Fruit fly (Drosophila melanogaster) whole organism, prepupa: Measurements from ENCODE around the gene CG10877.

Experiments
- CG10631 ChIP-seq: fragments of 200-800 bp; sonication (Bioruptor generic); optimal IDR thresholded peaks from 2 replicates; lab custom pipeline; 2016; ENCODE audit warnings: missing biosample characterization, missing genetic modification characterization
- CG10669 ChIP-seq: fragments of 200-800 bp; sonication (Bioruptor generic); optimal IDR thresholded peaks from 3 replicates; lab custom pipeline; 2018; ENCODE audit warnings: missing biosample characterization, mild to moderate bottlenecking, missing genetic modification characterization, moderate library complexity
- CG11294 ChIP-seq: fragments of 200-800 bp; sonication (Bioruptor generic); IDR thresholded peaks from 2 replicates; pipeline ENCODE4 v1.3.6; 2022; ENCODE audit warnings: missing biosample characterization, missing genetic modification characterization
- CG11762 ChIP-seq: fragments of 200-800 bp; sonication (Bioruptor generic); optimal IDR thresholded peaks from 3 replicates; lab custom pipeline; 2016; ENCODE audit warnings: missing biosample characterization, missing genetic modification characterization; ENCODE audit not compliant: insufficient read depth
- CG15336 ChIP-seq: fragments of 200-800 bp; sonication (Bioruptor generic); IDR thresholded peaks from 2 replicates; pipeline ENCODE4 v1.3.6; 2022; ENCODE audit warnings: missing biosample characterization, missing genetic modification characterization
- CG1621 ChIP-seq: fragments of 200-800 bp; sonication (Bioruptor generic); optimal IDR thresholded peaks from 3 replicates; lab custom pipeline; 2018; ENCODE audit warnings: missing biosample characterization, mild to moderate bottlenecking, missing genetic modification characterization
- CG3032 ChIP-seq: fragments of 200-800 bp; optimal IDR thresholded peaks from 2 replicates; lab custom pipeline; 2019; ENCODE audit warnings: missing biosample characterization, mild to moderate bottlenecking, missing genetic modification characterization, moderate library complexity
- CG31627 ChIP-seq: fragments of 200-800 bp; sonication (Bioruptor generic); optimal IDR thresholded peaks from 3 replicates; lab custom pipeline; 2016; ENCODE audit warnings: missing biosample characterization, missing genetic modification characterization
- CG32006 ChIP-seq: fragments of 200-800 bp; sonication (Bioruptor generic); optimal IDR thresholded peaks from 3 replicates; lab custom pipeline; 2017; ENCODE audit warnings: missing biosample characterization, mild to moderate bottlenecking, missing genetic modification characterization
- CG3919 ChIP-seq: fragments of 200-800 bp; sonication (Bioruptor generic); optimal IDR thresholded peaks from 3 replicates; lab custom pipeline; 2016; ENCODE audit warnings: missing biosample characterization, missing genetic modification characterization
- CG4318 ChIP-seq: fragments of 200-800 bp; sonication (Bioruptor generic); optimal IDR thresholded peaks from 3 replicates; lab custom pipeline; 2017; ENCODE audit warnings: missing biosample characterization, mild to moderate bottlenecking, missing genetic modification characterization
- CG6163 ChIP-seq: fragments of 200-800 bp; sonication (Bioruptor generic); IDR thresholded peaks from 3 replicates; pipeline ENCODE4 v1.3.6; 2022; ENCODE audit warnings: missing biosample characterization, missing genetic modification characterization
- CG6276 ChIP-seq: fragments of 200-800 bp; sonication (Bioruptor generic); optimal IDR thresholded peaks from 2 replicates; lab custom pipeline; 2017; ENCODE audit warnings: missing biosample characterization, mild to moderate bottlenecking, missing genetic modification characterization
- CG6792 ChIP-seq: fragments of 200-800 bp; sonication (Bioruptor generic); optimal IDR thresholded peaks from 3 replicates; lab custom pipeline; 2016; ENCODE audit warnings: missing biosample characterization, missing genetic modification characterization
- CG6808 ChIP-seq: fragments of 200-800 bp; sonication (Bioruptor generic); optimal IDR thresholded peaks from 3 replicates; lab custom pipeline; 2017; ENCODE audit warnings: missing biosample characterization, missing genetic modification characterization, mild to moderate bottlenecking, moderate library complexity, missing genetic modification reagents
- CG6854 ChIP-seq: fragments of 200-800 bp; sonication (Bioruptor generic); optimal IDR thresholded peaks from 2 replicates; lab custom pipeline; 2017; ENCODE audit warnings: missing biosample characterization, mild to moderate bottlenecking, missing genetic modification characterization
- CG8119 ChIP-seq: fragments of 200-800 bp; sonication (Bioruptor generic); IDR thresholded peaks from 3 replicates; pipeline ENCODE4 v1.3.6; 2022; ENCODE audit warnings: missing biosample characterization, missing genetic modification characterization
- CG8632 ChIP-seq: fragments of 200-800 bp; sonication (Bioruptor generic); optimal IDR thresholded peaks from 3 replicates; lab custom pipeline; 2016; ENCODE audit warnings: missing biosample characterization, missing genetic modification characterization
- CG9139 ChIP-seq: fragments of 200-800 bp; sonication (Bioruptor generic); optimal IDR thresholded peaks from 3 replicates; lab custom pipeline; 2017; ENCODE audit warnings: missing biosample characterization, mild to moderate bottlenecking, missing genetic modification characterization
- Eip75B ChIP-seq: fragments of 200-800 bp; sonication (Bioruptor generic); optimal IDR thresholded peaks from 3 replicates; lab custom pipeline; 2016; ENCODE audit warnings: missing biosample characterization, missing genetic modification characterization
- Eip78C ChIP-seq: fragments of 200-800 bp; sonication (Bioruptor generic); peaks from one replicate; lab custom pipeline; 2016; ENCODE audit warnings: missing biosample characterization, missing genetic modification characterization
- Ets96B ChIP-seq: fragments of 200-800 bp; optimal IDR thresholded peaks from 2 replicates; lab custom pipeline; 2019; ENCODE audit warnings: missing biosample characterization, mild to moderate bottlenecking, missing genetic modification characterization, moderate library complexity
- Gug ChIP-seq: fragments of 200-800 bp; sonication (Bioruptor generic); IDR thresholded peaks from 2 replicates; pipeline ENCODE4 v1.3.6; 2022; ENCODE audit warnings: missing biosample characterization, missing genetic modification characterization
- Hr39 ChIP-seq: fragments of 200-800 bp; sonication (Bioruptor generic); optimal IDR thresholded peaks from 2 replicates; lab custom pipeline; 2016; ENCODE audit warnings: missing biosample characterization, missing genetic modification characterization
- Hr4 ChIP-seq: fragments of 200-800 bp; sonication (Bioruptor generic); optimal IDR thresholded peaks from 3 replicates; lab custom pipeline; 2016; ENCODE audit warnings: missing biosample characterization, missing genetic modification characterization
- Lpt ChIP-seq: fragments of 200-800 bp; sonication (Bioruptor generic); optimal IDR thresholded peaks from 3 replicates; lab custom pipeline; 2016; ENCODE audit warnings: missing biosample characterization, missing genetic modification characterization
- OdsH ChIP-seq: fragments of 200-800 bp; sonication (Bioruptor generic); optimal IDR thresholded peaks from 3 replicates; lab custom pipeline; 2016; ENCODE audit warnings: missing biosample characterization, missing genetic modification characterization
- Smox ChIP-seq: fragments of 200-800 bp; sonication (Bioruptor generic); optimal IDR thresholded peaks from 3 replicates; lab custom pipeline; 2016; ENCODE audit warnings: missing biosample characterization, missing genetic modification characterization
- achi ChIP-seq: fragments of 200-800 bp; sonication (Bioruptor generic); optimal IDR thresholded peaks from 3 replicates; lab custom pipeline; 2016; ENCODE audit warnings: missing biosample characterization, missing genetic modification characterization
- acj6 ChIP-seq: fragments of 200-800 bp; sonication (Bioruptor generic); optimal IDR thresholded peaks from 3 replicates; lab custom pipeline; 2016; ENCODE audit warnings: missing biosample characterization, missing genetic modification characterization
- cyc ChIP-seq: fragments of 200-800 bp; sonication (Bioruptor generic); optimal IDR thresholded peaks from 3 replicates; lab custom pipeline; 2016; ENCODE audit warnings: missing biosample characterization, missing genetic modification characterization
- dac ChIP-seq: fragments of 200-800 bp; sonication (Bioruptor generic); optimal IDR thresholded peaks from 2 replicates; lab custom pipeline; 2017; ENCODE audit warnings: missing biosample characterization, mild to moderate bottlenecking, missing genetic modification characterization
- dsx ChIP-seq: fragments of 200-800 bp; optimal IDR thresholded peaks from 3 replicates; lab custom pipeline; 2019; ENCODE audit warnings: missing biosample characterization, mild to moderate bottlenecking, missing genetic modification characterization, moderate library complexity; ENCODE audit not compliant: poor library complexity, severe bottlenecking
- eg ChIP-seq: fragments of 200-800 bp; sonication (Bioruptor generic); IDR thresholded peaks from 3 replicates; pipeline ENCODE4 v1.3.6; 2022; ENCODE audit warnings: missing biosample characterization, missing genetic modification characterization
- esn ChIP-seq: fragments of 200-800 bp; sonication (Bioruptor generic); optimal IDR thresholded peaks from 2 replicates; lab custom pipeline; 2016; ENCODE audit warnings: missing biosample characterization, mild to moderate bottlenecking, missing genetic modification characterization, moderate library complexity
- fd85E ChIP-seq: fragments of 200-800 bp; sonication (Bioruptor generic); optimal IDR thresholded peaks from 3 replicates; lab custom pipeline; 2016; ENCODE audit warnings: missing biosample characterization, missing genetic modification characterization
- fkh ChIP-seq: fragments of 200-800 bp; sonication (Bioruptor generic); optimal IDR thresholded peaks from 3 replicates; lab custom pipeline; 2017; ENCODE audit warnings: missing biosample characterization, mild to moderate bottlenecking, missing genetic modification characterization, moderate library complexity
- lz ChIP-seq: fragments of 200-800 bp; sonication (Bioruptor generic); optimal IDR thresholded peaks from 3 replicates; lab custom pipeline; 2016; ENCODE audit warnings: missing biosample characterization, missing genetic modification characterization
- net ChIP-seq: fragments of 200-800 bp; sonication (Bioruptor generic); optimal IDR thresholded peaks from 3 replicates; lab custom pipeline; 2016; ENCODE audit warnings: missing biosample characterization, missing genetic modification characterization
- pdm3 ChIP-seq: fragments of 200-800 bp; sonication (Bioruptor generic); optimal IDR thresholded peaks from 3 replicates; lab custom pipeline; 2016; ENCODE audit warnings: missing biosample characterization, missing genetic modification characterization
- salr ChIP-seq, 2 experiments: fragments of 200-800 bp; sonication (Bioruptor generic); optimal IDR thresholded peaks; 3 replicates each; lab custom pipeline; 2016 to 2018; ENCODE audit warnings: missing biosample characterization in 2 of 2, missing genetic modification characterization in 2 of 2, mild to moderate bottlenecking in 1 of 2
- ss ChIP-seq, 2 experiments: fragments of 200-800 bp; sonication (Bioruptor generic); optimal IDR thresholded peaks; 2 replicates in 1 of 2; 3 replicates in 1 of 2; lab custom pipeline; 2017 to 2018; ENCODE audit warnings: mild to moderate bottlenecking in 2 of 2, missing biosample characterization in 2 of 2, missing genetic modification characterization in 2 of 2, moderate library complexity in 1 of 2
- svp ChIP-seq: fragments of 200-800 bp; sonication (Bioruptor generic); peaks from one replicate; lab custom pipeline; 2016; ENCODE audit warnings: missing biosample characterization, missing genetic modification characterization
- topi ChIP-seq: fragments of 200-800 bp; sonication (Bioruptor generic); optimal IDR thresholded peaks from 3 replicates; lab custom pipeline; 2016; ENCODE audit warnings: missing biosample characterization, missing genetic modification characterization
- vri ChIP-seq: fragments of 200-800 bp; sonication (Bioruptor generic); optimal IDR thresholded peaks from 3 replicates; lab custom pipeline; 2016; ENCODE audit warnings: missing biosample characterization, mild to moderate bottlenecking, missing genetic modification characterization

Gene CG10877

DNA sequence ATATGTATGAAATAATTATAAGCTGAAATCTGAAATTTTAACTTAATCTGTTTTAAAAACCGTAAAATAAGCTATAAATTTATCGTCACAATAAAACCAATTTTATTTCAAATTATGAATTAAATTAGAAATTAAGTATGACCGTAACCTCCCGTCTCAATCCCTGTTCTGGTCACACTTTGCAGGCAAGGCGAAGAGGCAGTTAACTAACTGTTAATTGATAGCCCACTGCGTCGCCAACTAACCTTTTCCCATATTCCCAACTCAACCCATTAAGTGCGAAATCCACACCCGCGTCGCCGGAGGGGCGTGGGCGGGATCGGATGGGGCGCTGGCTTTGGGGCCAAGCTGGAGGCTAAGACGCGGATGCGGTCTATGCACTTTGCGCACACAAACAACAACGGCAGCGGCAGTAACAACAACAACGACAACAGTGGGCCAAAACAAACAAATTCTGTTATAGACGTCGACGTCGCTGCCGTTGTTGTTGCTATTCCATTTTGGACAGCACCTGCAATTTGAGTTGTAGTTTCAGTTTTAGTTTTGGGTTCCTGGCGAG lies 3.1 kb downstream of the CG10877 start, which contains the start of gene CG5191:
TSS of gene CG5191 (plus strand) at position 198 of the 559 bp plus-strand sequence.
- TF ChIP-seq CG10631 (GFP tag; lab: Kevin White, UChicago), result no peak
- peak; percentile 23; the same call in 1 of the 3 replicates for TF ChIP-seq CG6163 (GFP tag; lab: Robert Waterston, UW)
- no peak for TF ChIP-seq CG8632 (GFP tag; lab: Kevin White, UChicago)
- TF ChIP-seq Eip75B (GFP tag; lab: Kevin White, UChicago), result no peak
- no peak for TF ChIP-seq vri
- no peak for TF ChIP-seq CG6276
- peak; percentile 72 for TF ChIP-seq fkh (GFP tag; lab: Kevin White, UChicago)
- TF ChIP-seq topi (GFP tag; lab: Kevin White, UChicago), result no peak
- peak; percentile 16 for TF ChIP-seq cyc (GFP tag; lab: Kevin White, UChicago)

DNA sequence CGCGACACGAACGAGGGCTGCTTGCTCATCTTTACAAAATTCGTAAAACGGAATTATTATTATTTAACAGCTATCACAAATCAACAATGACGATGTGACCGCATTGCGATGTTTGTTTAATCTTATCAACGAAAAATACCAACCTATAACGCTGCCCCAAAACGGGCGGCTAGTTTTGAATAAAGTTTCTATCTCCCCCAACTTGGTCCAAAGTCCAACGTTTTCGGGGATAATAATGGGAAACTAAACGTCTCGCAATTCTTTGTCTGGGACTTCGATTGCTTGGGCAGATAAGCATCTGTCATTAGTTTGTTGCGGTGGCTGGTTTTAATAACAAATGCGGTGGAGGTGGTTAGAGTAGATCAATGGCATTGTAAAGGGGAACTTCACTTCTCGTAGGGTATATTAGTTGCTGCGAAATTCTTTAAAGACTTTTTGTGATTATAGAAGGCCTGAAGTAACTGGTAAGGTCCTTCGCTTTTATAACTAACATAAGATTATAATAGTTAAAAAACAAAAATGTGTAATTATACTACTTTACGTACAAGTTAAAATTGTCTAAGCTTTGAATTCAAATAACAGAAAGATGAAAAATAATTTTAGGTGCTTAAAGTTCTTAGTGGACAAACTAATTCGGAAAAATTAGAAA lies 3.7 kb downstream of the CG10877 start, which contains the start of gene CG15922:
TSS of gene CG15922 (minus strand) at position 262 of the 649 bp plus-strand sequence.
- no peak for TF ChIP-seq CG1621 (tag; lab: Kevin White, UChicago)
- peak in 1 of 2 experiments; percentile 41 for TF ChIP-seq ss (GFP tag; optimal IDR thresholded peaks at IDR 0.05; lab: Kevin White, UChicago)
- no peak for TF ChIP-seq lz (GFP tag; lab: Kevin White, UChicago)
- TF ChIP-seq net, result peak; percentile 44
- peak; percentile 55 for TF ChIP-seq fkh (GFP tag; lab: Kevin White, UChicago)
- peak; percentile 38 for TF ChIP-seq OdsH (GFP tag; lab: Kevin White, UChicago)
- no peak for TF ChIP-seq esn (GFP tag; lab: Kevin White, UChicago)
- TF ChIP-seq salr (GFP tag; optimal IDR thresholded peaks at IDR 0.05; lab: Kevin White, UChicago), result peak in 1 of 2 experiments; percentile 49
- peak; percentile 7 for TF ChIP-seq Hr39
- no peak for TF ChIP-seq CG3032 (tag; lab: Kevin White, UChicago)
- TF ChIP-seq CG6808, result peak; percentile 49
- TF ChIP-seq achi, result no peak
- TF ChIP-seq CG32006 (GFP tag; lab: Kevin White, UChicago), result peak; percentile 35
- TF ChIP-seq CG10669 (GFP tag; lab: Kevin White, UChicago), result peak; percentile 11
- TF ChIP-seq CG6276, result peak; percentile 64
- no peak for TF ChIP-seq CG8632 (GFP tag; lab: Kevin White, UChicago)
- no peak for TF ChIP-seq fd85E
- TF ChIP-seq CG31627 (GFP tag; lab: Kevin White, UChicago), result no peak
- peak; percentile 4 for TF ChIP-seq vri
- TF ChIP-seq Ets96B (tag; lab: Kevin White, UChicago), result no peak
- no peak for TF ChIP-seq acj6 (GFP tag; lab: Kevin White, UChicago)
- no peak for TF ChIP-seq CG4318
- peak; percentile 28 for TF ChIP-seq Eip78C
- TF ChIP-seq svp, result peak; percentile 21
- no peak for TF ChIP-seq CG6854 (GFP tag; lab: Kevin White, UChicago)
- TF ChIP-seq CG3919 (GFP tag; lab: Kevin White, UChicago), result peak; percentile 17
- TF ChIP-seq eg (GFP tag; lab: Robert Waterston, UW), result peak; percentile 44; the same call in 2 of the 3 replicates
- TF ChIP-seq CG8119 (GFP tag; lab: Robert Waterston, UW), result peak; percentile 37; the same call in 2 of the 3 replicates
- TF ChIP-seq CG6792 (GFP tag; lab: Kevin White, UChicago), result no peak
- TF ChIP-seq Eip75B (GFP tag; lab: Kevin White, UChicago), result no peak
- TF ChIP-seq CG15336 (GFP tag; lab: Robert Waterston, UW), result 0 out of 2 replicates have a peak, but pooled peaks have one; percentile 28
- TF ChIP-seq Hr4 (GFP tag; lab: Kevin White, UChicago), result peak; percentile 36
- TF ChIP-seq Smox (GFP tag; lab: Kevin White, UChicago), result no peak
- TF ChIP-seq CG9139 (GFP tag; lab: Kevin White, UChicago), result peak; percentile 57
- TF ChIP-seq CG11762 (GFP tag; lab: Kevin White, UChicago), result no peak
- no peak for TF ChIP-seq dsx (GFP tag; lab: Kevin White, UChicago)
- TF ChIP-seq Gug (GFP tag; lab: Robert Waterston, UW), result no peak
- no peak for TF ChIP-seq Lpt
- TF ChIP-seq CG11294, result no peak
- TF ChIP-seq dac, result no peak
- TF ChIP-seq cyc (GFP tag; lab: Kevin White, UChicago), result no peak
- TF ChIP-seq pdm3 (GFP tag; lab: Kevin White, UChicago), result peak; percentile 13
- peak; percentile 18 for TF ChIP-seq CG10631 (GFP tag; lab: Kevin White, UChicago)
